Fruit fly (Drosophila melanogaster) whole organism, embryonic: ENCODE measurements around the gene Sik2.

Source experiments
- Atf3 ChIP-seq: fragments of 200-800 bp; sonication (Bioruptor generic); optimal IDR thresholded peaks from 3 replicates; lab custom pipeline; 2016; ENCODE audit warnings: missing biosample characterization, missing genetic modification characterization
- Atf6 ChIP-seq: fragments of 200-800 bp; sonication (Bioruptor generic); IDR thresholded peaks from 2 replicates; pipeline ENCODE4 v1.3.6; 2022; ENCODE audit warnings: missing biosample characterization, missing genetic modification characterization
- B-H1 ChIP-seq: fragments of 200-800 bp; sonication (Bioruptor generic); IDR thresholded peaks from 3 replicates; pipeline ENCODE4 v1.3.6; 2022; ENCODE audit warnings: missing biosample characterization, missing genetic modification characterization
- CG10543 ChIP-seq: fragments of 200-800 bp; sonication (Bioruptor generic); optimal IDR thresholded peaks from 3 replicates; lab custom pipeline; 2017; ENCODE audit warnings: missing biosample characterization, mild to moderate bottlenecking, missing genetic modification characterization, moderate library complexity
- CG11696 ChIP-seq: fragments of 200-800 bp; sonication (Bioruptor generic); IDR thresholded peaks from 2 replicates; pipeline ENCODE4 v1.3.6; 2022; ENCODE audit warnings: missing biosample characterization, missing genetic modification characterization
- CG13775 ChIP-seq: fragments of 200-800 bp; sonication (Bioruptor generic); optimal IDR thresholded peaks from 3 replicates; lab custom pipeline; 2017; ENCODE audit warnings: missing biosample characterization, mild to moderate bottlenecking, missing genetic modification characterization
- CG14050 ChIP-seq: fragments of 200-800 bp; sonication (Bioruptor generic); IDR thresholded peaks from 3 replicates; pipeline ENCODE4 v1.3.6; 2022; ENCODE audit warnings: missing biosample characterization, missing genetic modification characterization
- CG1647 ChIP-seq: fragments of 200-800 bp; sonication (Bioruptor generic); optimal IDR thresholded peaks from 3 replicates; lab custom pipeline; 2016; ENCODE audit warnings: missing biosample characterization, missing genetic modification characterization
- CG16815 ChIP-seq: fragments of 200-800 bp; sonication (Bioruptor generic); optimal IDR thresholded peaks from 3 replicates; lab custom pipeline; 2017; ENCODE audit warnings: missing biosample characterization, mild to moderate bottlenecking, missing genetic modification characterization
- CG17186 ChIP-seq: fragments of 200-800 bp; sonication (Bioruptor generic); optimal IDR thresholded peaks from 3 replicates; lab custom pipeline; 2017; ENCODE audit warnings: missing biosample characterization, missing genetic modification reagents, missing genetic modification characterization
- CG2116 ChIP-seq: fragments of 200-800 bp; sonication (Bioruptor generic); optimal IDR thresholded peaks from 3 replicates; lab custom pipeline; 2018; ENCODE audit warnings: missing biosample characterization, mild to moderate bottlenecking, missing genetic modification characterization
- CG2129 ChIP-seq: fragments of 200-800 bp; sonication (Bioruptor generic); IDR thresholded peaks from 2 replicates; pipeline ENCODE4 v1.3.6; 2022; ENCODE audit warnings: missing biosample characterization, missing genetic modification characterization; ENCODE audit not compliant: partially characterized antibody
- CG2712 ChIP-seq: fragments of 200-800 bp; optimal IDR thresholded peaks from 3 replicates; lab custom pipeline; 2019; ENCODE audit warnings: missing biosample characterization, mild to moderate bottlenecking, missing genetic modification characterization, moderate library complexity
- CG32767 ChIP-seq: fragments of 200-800 bp; sonication (Bioruptor generic); IDR thresholded peaks from 2 replicates; pipeline ENCODE4 v1.3.6; 2022; ENCODE audit warnings: missing biosample characterization, missing genetic modification characterization
- CG3995 ChIP-seq: fragments of 200-800 bp; sonication (Bioruptor generic); optimal IDR thresholded peaks from 3 replicates; lab custom pipeline; 2016; ENCODE audit warnings: missing biosample characterization, missing genetic modification characterization
- CG7271 ChIP-seq: fragments of 200-800 bp; sonication (Bioruptor generic); optimal IDR thresholded peaks from 2 replicates; lab custom pipeline; 2018; ENCODE audit warnings: missing biosample characterization, mild to moderate bottlenecking, missing genetic modification characterization, moderate library complexity
- CG8290 ChIP-seq, 3 experiments: fragments of 200-800 bp; sonication (Bioruptor generic); optimal IDR thresholded peaks; 2 replicates each; lab custom pipeline; 2016 to 2019; ENCODE audit warnings: missing biosample characterization in 3 of 3, missing genetic modification characterization in 3 of 3, mild to moderate bottlenecking in 2 of 3, moderate library complexity in 1 of 3
- CG8478 ChIP-seq: fragments of >200 bp; optimal IDR thresholded peaks from 2 replicates; lab custom pipeline; 2018
- CG8924 ChIP-seq: fragments of 200-800 bp; optimal IDR thresholded peaks from 3 replicates; lab custom pipeline; 2019; ENCODE audit warnings: missing biosample characterization, mild to moderate bottlenecking, missing genetic modification characterization, moderate library complexity
- CG9727 ChIP-seq: fragments of 200-800 bp; sonication (Bioruptor generic); optimal IDR thresholded peaks from 3 replicates; lab custom pipeline; 2017; ENCODE audit warnings: missing biosample characterization, mild to moderate bottlenecking, missing genetic modification characterization
- Dip2 ChIP-seq: fragments of 200-800 bp; sonication (Bioruptor generic); IDR thresholded peaks from 2 replicates; pipeline ENCODE4 v1.3.6; 2022; ENCODE audit warnings: missing biosample characterization, missing genetic modification characterization
- Elba2 ChIP-seq: fragments of 200-800 bp; sonication (Bioruptor generic); optimal IDR thresholded peaks from 3 replicates; lab custom pipeline; 2016; ENCODE audit warnings: missing biosample characterization, missing genetic modification characterization
- Ets97D ChIP-seq: fragments of 200-800 bp; sonication (Bioruptor generic); optimal IDR thresholded peaks from 3 replicates; lab custom pipeline; 2016; ENCODE audit warnings: missing biosample characterization, missing genetic modification characterization
- Fer2 ChIP-seq: fragments of 200-800 bp; sonication (Bioruptor generic); optimal IDR thresholded peaks from 2 replicates; lab custom pipeline; 2018; ENCODE audit warnings: missing biosample characterization, mild to moderate bottlenecking, missing genetic modification characterization, moderate library complexity
- GATAe ChIP-seq: fragments of 200-800 bp; sonication (Bioruptor generic); conservative IDR thresholded peaks from 2 replicates; pipeline ENCODE4 v1.3.6; 2022; ENCODE audit warnings: missing biosample characterization, missing genetic modification characterization
- H15 ChIP-seq: fragments of 200-800 bp; sonication (Bioruptor generic); IDR thresholded peaks from 3 replicates; pipeline ENCODE4 v1.3.6; 2022; ENCODE audit warnings: missing biosample characterization, missing genetic modification characterization
- HLH3B ChIP-seq: fragments of 200-800 bp; sonication (Bioruptor generic); IDR thresholded peaks from 2 replicates; pipeline ENCODE4 v1.3.6; 2022; ENCODE audit warnings: missing biosample characterization, missing genetic modification characterization
- HLH4C ChIP-seq: fragments of 200-800 bp; sonication (Bioruptor generic); IDR thresholded peaks from 3 replicates; pipeline ENCODE4 v1.3.6; 2022; ENCODE audit warnings: missing biosample characterization, missing genetic modification characterization; ENCODE audit not compliant: partially characterized antibody
- Hand ChIP-seq: fragments of 200-800 bp; sonication (Bioruptor generic); optimal IDR thresholded peaks from 2 replicates; lab custom pipeline; 2017; ENCODE audit warnings: mild to moderate bottlenecking, missing biosample characterization, missing genetic modification reagents, missing genetic modification characterization
- Hr39 ChIP-seq: fragments of >200 bp; optimal IDR thresholded peaks from 2 replicates; lab custom pipeline; 2017
- Meics ChIP-seq: fragments of 200-800 bp; sonication (Bioruptor generic); optimal IDR thresholded peaks from 2 replicates; lab custom pipeline; 2017; ENCODE audit warnings: missing biosample characterization, mild to moderate bottlenecking, missing genetic modification characterization
- Opbp ChIP-seq: fragments of 200-800 bp; sonication (Bioruptor generic); IDR thresholded peaks from 3 replicates; pipeline ENCODE4 v1.3.6; 2022; ENCODE audit warnings: missing biosample characterization, missing genetic modification characterization; ENCODE audit not compliant: partially characterized antibody
- Sox100B ChIP-seq: fragments of 200-800 bp; sonication (Bioruptor generic); optimal IDR thresholded peaks from 3 replicates; lab custom pipeline; 2018; ENCODE audit warnings: missing biosample characterization, mild to moderate bottlenecking, missing genetic modification characterization
- Xrp1 ChIP-seq: fragments of 200-800 bp; sonication (Bioruptor generic); IDR thresholded peaks from 2 replicates; pipeline ENCODE4 v1.3.6; 2022; ENCODE audit warnings: missing biosample characterization, missing genetic modification characterization
- bab2 ChIP-seq: fragments of 200-800 bp; sonication (Bioruptor generic); optimal IDR thresholded peaks from 2 replicates; lab custom pipeline; 2016; ENCODE audit warnings: missing biosample characterization, missing genetic modification characterization
- cad ChIP-seq: fragments of >200 bp; optimal IDR thresholded peaks from 2 replicates; lab custom pipeline; 2017; ENCODE audit warnings: missing biosample characterization, missing genetic modification characterization
- caup ChIP-seq: fragments of 200-800 bp; sonication (Bioruptor generic); optimal IDR thresholded peaks from 3 replicates; lab custom pipeline; 2017; ENCODE audit warnings: missing biosample characterization, mild to moderate bottlenecking, missing genetic modification characterization, moderate library complexity; ENCODE audit not compliant: severe bottlenecking
- dan ChIP-seq: fragments of 200-800 bp; sonication (Bioruptor generic); IDR thresholded peaks from 2 replicates; pipeline ENCODE4 v1.3.6; 2022; ENCODE audit warnings: missing biosample characterization, missing genetic modification characterization
- gsb ChIP-seq: fragments of 200-800 bp; sonication (Bioruptor generic); IDR thresholded peaks from 2 replicates; pipeline ENCODE4 v1.3.6; 2022; ENCODE audit warnings: missing biosample characterization, missing genetic modification characterization
- h ChIP-seq: fragments of >200 bp; optimal IDR thresholded peaks from 2 replicates; lab custom pipeline; 2017
- ham ChIP-seq: fragments of 200-800 bp; sonication (Bioruptor generic); IDR thresholded peaks from 2 replicates; pipeline ENCODE4 v1.3.6; 2022; ENCODE audit warnings: missing biosample characterization, missing genetic modification characterization
- nom ChIP-seq: fragments of 200-800 bp; sonication (Bioruptor generic); optimal IDR thresholded peaks from 2 replicates; lab custom pipeline; 2017; ENCODE audit warnings: missing biosample characterization, missing genetic modification characterization, mild to moderate bottlenecking, moderate library complexity, missing genetic modification reagents
- odd ChIP-seq: fragments of 200-800 bp; sonication (Bioruptor generic); optimal IDR thresholded peaks from 2 replicates; lab custom pipeline; 2017; ENCODE audit warnings: missing biosample characterization, mild to moderate bottlenecking, missing genetic modification characterization
- peb ChIP-seq: fragments of 200-800 bp; sonication (Bioruptor generic); IDR thresholded peaks from 2 replicates; pipeline ENCODE4 v1.3.6; 2022; ENCODE audit warnings: missing biosample characterization, missing genetic modification characterization
- ranshi ChIP-seq: fragments of 200-800 bp; sonication (Bioruptor generic); IDR thresholded peaks from 2 replicates; pipeline ENCODE4 v1.3.6; 2022; ENCODE audit warnings: missing biosample characterization, missing genetic modification characterization
- scrt ChIP-seq: fragments of 200-800 bp; sonication (Bioruptor generic); optimal IDR thresholded peaks from 2 replicates; lab custom pipeline; 2018; ENCODE audit warnings: missing biosample characterization, mild to moderate bottlenecking, missing genetic modification characterization, moderate library complexity
- tna ChIP-seq: fragments of 200-800 bp; sonication (Bioruptor generic); IDR thresholded peaks from 2 replicates; pipeline ENCODE4 v1.3.6; 2022; ENCODE audit warnings: missing biosample characterization, missing genetic modification characterization; ENCODE audit not compliant: partially characterized antibody
- toy ChIP-seq: fragments of 200-800 bp; sonication (Bioruptor generic); IDR thresholded peaks from 2 replicates; pipeline ENCODE4 v1.3.6; 2022; ENCODE audit warnings: missing biosample characterization, missing genetic modification characterization
- unc-4 ChIP-seq: fragments of 200-800 bp; sonication (Bioruptor generic); IDR thresholded peaks from 2 replicates; pipeline ENCODE4 v1.3.6; 2022; ENCODE audit warnings: missing biosample characterization, missing genetic modification characterization; ENCODE audit not compliant: partially characterized antibody
- wdn ChIP-seq: fragments of 200-800 bp; sonication (Bioruptor generic); IDR thresholded peaks from 2 replicates; pipeline ENCODE4 v1.3.6; 2022; ENCODE audit warnings: missing biosample characterization, missing genetic modification characterization

Gene Sik2

DNA sequence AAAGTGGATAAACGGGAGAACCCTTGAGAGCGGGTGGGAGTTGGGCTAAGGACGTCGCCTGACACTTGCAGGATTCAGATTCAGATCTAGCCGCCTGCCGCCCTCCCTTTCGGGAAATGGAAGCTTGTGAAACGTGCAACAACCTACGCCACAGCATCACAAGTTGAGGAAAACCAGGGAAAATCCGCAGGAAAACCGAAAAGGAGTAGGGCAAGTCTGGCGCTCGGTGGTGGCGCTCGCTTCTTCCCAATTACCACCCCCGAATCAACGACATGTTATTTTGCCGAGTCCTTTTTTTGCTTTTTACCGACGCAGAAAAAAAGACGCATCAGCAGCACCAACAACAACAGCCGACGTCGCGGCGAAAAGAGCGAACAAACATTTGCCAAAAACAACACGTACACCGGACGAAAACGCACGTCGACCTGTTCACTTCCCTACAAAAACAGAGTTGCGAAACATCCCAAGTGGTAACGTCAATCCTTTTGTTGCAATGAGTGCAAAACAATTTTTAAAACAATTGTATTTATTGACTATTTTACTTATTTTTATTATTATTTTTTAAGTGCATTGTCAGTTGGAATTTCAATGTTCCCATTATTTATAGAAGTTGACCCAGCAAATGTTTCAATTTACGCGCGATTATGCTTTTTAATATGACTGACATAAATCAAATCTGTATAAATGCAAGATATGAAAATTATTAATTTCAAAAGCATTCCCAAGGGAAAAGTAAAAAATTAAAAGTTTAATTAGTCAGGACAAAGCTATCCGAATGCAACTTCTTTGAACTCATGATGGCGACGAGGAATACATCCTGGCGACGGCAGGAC is 50.2 kb downstream of the Sik2 start (continued):
- peak; percentile 62 for TF ChIP-seq CG13775 (GFP tag; lab: Kevin White, UChicago)
- peak; percentile 57; the same call in 1 of the 3 replicates for TF ChIP-seq H15 (GFP tag; lab: Robert Waterston, UW)
- peak; percentile 54 for TF ChIP-seq scrt
- TF ChIP-seq dan (GFP tag; lab: Robert Waterston, UW), result no peak
- TF ChIP-seq bab2 (GFP tag; lab: Kevin White, UChicago), result no peak
- TF ChIP-seq B-H1, result 0 out of 3 replicates have a peak, but pooled peaks have one; percentile 33
- TF ChIP-seq gsb (GFP tag; lab: Robert Waterston, UW), result no peak
- TF ChIP-seq odd (GFP tag; lab: Kevin White, UChicago), result no peak
- peak; percentile 65 for TF ChIP-seq ranshi
- TF ChIP-seq CG11696 (GFP tag; lab: Robert Waterston, UW), result peak; percentile 40; the same call in 1 of the 2 replicates
- TF ChIP-seq CG14050 (GFP tag; lab: Robert Waterston, UW), result peak; percentile 72
- no peak for TF ChIP-seq h (lab: Kevin White, UChicago)
- TF ChIP-seq cad (GFP tag; lab: Kevin White, UChicago), result no peak
- no peak for TF ChIP-seq Elba2 (GFP tag; lab: Kevin White, UChicago)
- TF ChIP-seq ham, result no peak
- TF ChIP-seq unc-4, result no peak
- no peak for TF ChIP-seq GATAe (GFP tag; lab: Robert Waterston, UW)
- TF ChIP-seq Atf6, result no peak
- no peak for TF ChIP-seq CG17186 (GFP tag; lab: Kevin White, UChicago)
- TF ChIP-seq Xrp1, result peak; percentile 68; the same call in 1 of the 2 replicates
- TF ChIP-seq CG2116 (GFP tag; lab: Kevin White, UChicago), result no peak
- no peak for TF ChIP-seq CG3995 (GFP tag; lab: Kevin White, UChicago)
- TF ChIP-seq Ets97D, result no peak
- TF ChIP-seq peb, result 0 out of 2 replicates have a peak, but pooled peaks have one; percentile 15
- peak; percentile 69 for TF ChIP-seq Meics
- peak; percentile 53 for TF ChIP-seq CG9727 (GFP tag; lab: Kevin White, UChicago)
- TF ChIP-seq toy (GFP tag; lab: Robert Waterston, UW), result no peak
- TF ChIP-seq nom (GFP tag; lab: Kevin White, UChicago), result no peak
- no peak for TF ChIP-seq CG8290 (GFP tag; optimal IDR thresholded peaks at IDR 0.05; lab: Kevin White, UChicago)
- peak in 1 of 2 experiments; percentile 12 for TF ChIP-seq CG8290 (tag; optimal IDR thresholded peaks at IDR 0.05; lab: Kevin White, UChicago)
- TF ChIP-seq Hr39 (lab: Kevin White, UChicago), result no peak
- no peak for TF ChIP-seq tna (GFP tag; lab: Robert Waterston, UW)
- no peak for TF ChIP-seq Fer2 (tag; lab: Kevin White, UChicago)
- no peak for TF ChIP-seq CG7271 (tag; lab: Kevin White, UChicago)
- no peak for TF ChIP-seq CG2129 (GFP tag; lab: Robert Waterston, UW)
- peak; percentile 26 for TF ChIP-seq CG16815 (GFP tag; lab: Kevin White, UChicago)
- peak; percentile 69 for TF ChIP-seq HLH3B (GFP tag; lab: Robert Waterston, UW)
- peak; percentile 54 for TF ChIP-seq Sox100B (GFP tag; lab: Kevin White, UChicago)
- peak; percentile 57 for TF ChIP-seq caup (GFP tag; lab: Kevin White, UChicago)
- TF ChIP-seq HLH4C (GFP tag; lab: Robert Waterston, UW), result no peak
- peak; percentile 33 for TF ChIP-seq Hand (GFP tag; lab: Kevin White, UChicago)
- TF ChIP-seq Opbp (GFP tag; lab: Robert Waterston, UW), result no peak
- TF ChIP-seq CG8478 (lab: Kevin White, UChicago), result no peak
- TF ChIP-seq CG10543 (GFP tag; lab: Kevin White, UChicago), result no peak
- TF ChIP-seq CG32767 (GFP tag; lab: Robert Waterston, UW), result 0 out of 2 replicates have a peak, but pooled peaks have one; percentile 22
- peak; percentile 7 for TF ChIP-seq CG8924 (tag; lab: Kevin White, UChicago)
- peak; percentile 49 for TF ChIP-seq CG2712 (tag; lab: Kevin White, UChicago)
- TF ChIP-seq wdn (GFP tag; lab: Robert Waterston, UW), result no peak
- no peak for TF ChIP-seq Dip2 (GFP tag; lab: Robert Waterston, UW)
- TF ChIP-seq CG1647, result no peak
- TF ChIP-seq Atf3 (GFP tag; lab: Kevin White, UChicago), result no peak
